Fruit fly (Drosophila melanogaster): ENCODE data around the gene Polr1C.

dm6 chr2L:5002031-5002430 lies 33.2 kb downstream of the Polr1C start:
- TF ChIP-seq Ets96B (tag; optimal IDR thresholded peaks at IDR 0.05) = no peak
- no peak for TF ChIP-seq CG16779 (tag; optimal IDR thresholded peaks at IDR 0.05)
- no peak for TF ChIP-seq Gug (GFP tag; IDR thresholded peaks at IDR 0.05)
- TF ChIP-seq ss (GFP tag; optimal IDR thresholded peaks at IDR 0.05) = no peak
- TF ChIP-seq CG15336 (GFP tag; IDR thresholded peaks at IDR 0.05) = no peak
- no peak for TF ChIP-seq CG6854 (GFP tag; optimal IDR thresholded peaks at IDR 0.05)
- TF ChIP-seq CG6276 (GFP tag; optimal IDR thresholded peaks at IDR 0.05) = no peak
- TF ChIP-seq CG6808 (GFP tag; optimal IDR thresholded peaks at IDR 0.05) = no peak
- no peak for TF ChIP-seq CG8119 (GFP tag; IDR thresholded peaks at IDR 0.05)
- TF ChIP-seq CG11762 (GFP tag; optimal IDR thresholded peaks at IDR 0.05; ENCODE audit: insufficient read depth) = no peak
- no peak for TF ChIP-seq fd59A (GFP tag; optimal IDR thresholded peaks at IDR 0.05)
